Worm (Caenorhabditis elegans) whole organism, late embryonic: ENCODE measurements around the gene nlp-59.

Source experiments
- C08G9.2 ChIP-seq: sonication (generic microtip); optimal IDR thresholded peaks from 2 replicates; lab custom pipeline; 2016; ENCODE audit warnings: mild to moderate bottlenecking, missing genetic modification characterization, moderate library complexity, missing compliant biosample characterization
- C38D4.7 ChIP-seq: fragments of 200-800 bp; sonication (Bioruptor generic); optimal IDR thresholded peaks from 2 replicates; lab custom pipeline; 2018; ENCODE audit warnings: mild to moderate bottlenecking, missing genetic modification characterization, moderate library complexity, missing compliant biosample characterization
- F13H6.1 ChIP-seq: sonication (generic microtip); optimal IDR thresholded peaks from 2 replicates; lab custom pipeline; 2016; ENCODE audit warnings: missing genetic modification characterization, missing compliant biosample characterization
- K09A11.1 ChIP-seq: sonication (generic microtip); optimal IDR thresholded peaks from 2 replicates; lab custom pipeline; 2017; ENCODE audit warnings: antibody characterized with exemption, mild to moderate bottlenecking, missing genetic modification characterization, missing compliant biosample characterization; ENCODE audit not compliant: insufficient read depth
- T23F11.4 ChIP-seq: fragments of 200-800 bp; sonication (Bioruptor generic); optimal IDR thresholded peaks from 2 replicates; lab custom pipeline; 2018; ENCODE audit warnings: mild to moderate bottlenecking, missing genetic modification characterization, missing compliant biosample characterization
- ama-1 ChIP-seq: fragments of 150-350 bp; optimal IDR thresholded peaks from 2 replicates; lab custom pipeline; 2014
- ceh-14 ChIP-seq: sonication (generic microtip); optimal IDR thresholded peaks from 2 replicates; lab custom pipeline; 2016; ENCODE audit warnings: missing genotype, missing genetic modification characterization, missing compliant biosample characterization
- ceh-18 ChIP-seq: sonication (generic microtip); optimal IDR thresholded peaks from 2 replicates; lab custom pipeline; 2016; ENCODE audit warnings: missing genetic modification characterization, missing compliant biosample characterization
- ceh-2 ChIP-seq: sonication (generic microtip); optimal IDR thresholded peaks from 2 replicates; lab custom pipeline; 2016; ENCODE audit warnings: missing genotype, missing genetic modification characterization, missing compliant biosample characterization
- ceh-22 ChIP-seq: sonication (generic microtip); optimal IDR thresholded peaks from 2 replicates; lab custom pipeline; 2017; ENCODE audit warnings: missing biosample characterization, missing genetic modification characterization
- ceh-24 ChIP-seq: sonication (generic microtip); optimal IDR thresholded peaks from 2 replicates; lab custom pipeline; 2016; ENCODE audit warnings: mild to moderate bottlenecking, missing genetic modification characterization, missing compliant biosample characterization
- ceh-31 ChIP-seq: sonication (generic microtip); optimal IDR thresholded peaks from 2 replicates; lab custom pipeline; 2016; ENCODE audit warnings: missing genetic modification characterization, missing compliant biosample characterization
- ceh-6 ChIP-seq: fragments of 200-800 bp; sonication (Bioruptor generic); optimal IDR thresholded peaks from 2 replicates; lab custom pipeline; 2018; ENCODE audit warnings: mild to moderate bottlenecking, missing genetic modification characterization, missing compliant biosample characterization
- che-1 ChIP-seq: sonication (generic microtip); optimal IDR thresholded peaks from 2 replicates; lab custom pipeline; 2016; ENCODE audit warnings: mild to moderate bottlenecking, missing genetic modification characterization, missing compliant biosample characterization
- elt-2 ChIP-seq: sonication (generic microtip); optimal IDR thresholded peaks from 2 replicates; lab custom pipeline; 2016; ENCODE audit warnings: missing genetic modification reagents, missing genetic modification characterization, missing compliant biosample characterization
- elt-4 ChIP-seq: sonication (generic microtip); optimal IDR thresholded peaks from 2 replicates; lab custom pipeline; 2016; ENCODE audit warnings: missing genetic modification characterization, missing compliant biosample characterization
- ets-4 ChIP-seq: sonication (generic microtip); optimal IDR thresholded peaks from 2 replicates; lab custom pipeline; 2016; ENCODE audit warnings: missing genetic modification characterization, missing compliant biosample characterization
- eyg-1 ChIP-seq: sonication (generic microtip); optimal IDR thresholded peaks from 2 replicates; lab custom pipeline; 2016; ENCODE audit warnings: missing genotype, missing genetic modification characterization, missing compliant biosample characterization
- fax-1 ChIP-seq: sonication (generic microtip); optimal IDR thresholded peaks from 2 replicates; lab custom pipeline; 2016; ENCODE audit warnings: missing genotype, missing genetic modification characterization, missing compliant biosample characterization
- fkh-10 ChIP-seq: fragments of 150-350 bp; optimal IDR thresholded peaks from 2 replicates; lab custom pipeline; 2014; ENCODE audit warnings: missing biosample characterization, missing genetic modification reagents, missing genetic modification characterization
- gmeb-2 ChIP-seq: sonication (generic microtip); optimal IDR thresholded peaks from 2 replicates; lab custom pipeline; 2016; ENCODE audit warnings: missing genetic modification characterization, inconsistent platforms, missing compliant biosample characterization
- hlh-6 ChIP-seq: sonication (generic microtip); optimal IDR thresholded peaks from 2 replicates; lab custom pipeline; 2016; ENCODE audit warnings: missing genotype, missing genetic modification characterization, missing compliant biosample characterization
- lim-6 ChIP-seq: sonication (generic microtip); optimal IDR thresholded peaks from 2 replicates; lab custom pipeline; 2016; ENCODE audit warnings: missing genetic modification characterization, missing compliant biosample characterization
- mec-3 ChIP-seq: sonication (generic microtip); optimal IDR thresholded peaks from 2 replicates; lab custom pipeline; 2016; ENCODE audit warnings: borderline replicate concordance, missing genetic modification characterization, missing compliant biosample characterization
- nhr-11 ChIP-seq: fragments of 150-350 bp; optimal IDR thresholded peaks from 2 replicates; lab custom pipeline; 2014; ENCODE audit warnings: missing biosample characterization, missing genetic modification characterization
- nhr-232 ChIP-seq: sonication (generic microtip); optimal IDR thresholded peaks from 2 replicates; lab custom pipeline; 2016; ENCODE audit warnings: missing genetic modification characterization, missing compliant biosample characterization
- odd-2 ChIP-seq: sonication (generic microtip); optimal IDR thresholded peaks from 2 replicates; lab custom pipeline; 2017; ENCODE audit warnings: antibody characterized with exemption, mild to moderate bottlenecking, missing genetic modification characterization, missing compliant biosample characterization
- pag-3 ChIP-seq: sonication (generic microtip); optimal IDR thresholded peaks from 2 replicates; lab custom pipeline; 2016; ENCODE audit warnings: missing compliant biosample characterization, missing genetic modification characterization, borderline replicate concordance
- pax-1 ChIP-seq: fragments of 150-350 bp; optimal IDR thresholded peaks from 2 replicates; lab custom pipeline; 2014; ENCODE audit warnings: missing biosample characterization, missing genetic modification characterization
- pha-2 ChIP-seq: sonication (generic microtip); optimal IDR thresholded peaks from 2 replicates; lab custom pipeline; 2017; ENCODE audit warnings: mild to moderate bottlenecking, missing genetic modification characterization, missing compliant biosample characterization
- pha-4 ChIP-seq: fragments of 150-350 bp; optimal IDR thresholded peaks from 2 replicates; lab custom pipeline; 2018; ENCODE audit warnings: missing biosample characterization, missing genetic modification reagents, missing genetic modification characterization
- ref-2 ChIP-seq: sonication (generic microtip); optimal IDR thresholded peaks from 2 replicates; lab custom pipeline; 2016; ENCODE audit warnings: missing genetic modification characterization, missing compliant biosample characterization
- sox-2 ChIP-seq: fragments of 200-800 bp; sonication (Bioruptor generic); IDR thresholded peaks from 2 replicates; pipeline ENCODE4 v1.3.6; 2022; ENCODE audit warnings: missing genetic modification reagents, missing genetic modification characterization, missing compliant biosample characterization
- tbx-2 ChIP-seq: sonication (generic microtip); optimal IDR thresholded peaks from 2 replicates; lab custom pipeline; 2016; ENCODE audit warnings: missing genetic modification characterization, missing compliant biosample characterization
- tbx-7 ChIP-seq: sonication (generic microtip); optimal IDR thresholded peaks from 2 replicates; lab custom pipeline; 2016; ENCODE audit warnings: missing genotype, missing genetic modification characterization, missing compliant biosample characterization
- unc-3 ChIP-seq, 2 experiments: fragments of 200-800 bp in 1 of 2; sonication (Bioruptor generic) in 1 of 2; sonication (generic microtip) in 1 of 2; conservative IDR thresholded peaks in 1 of 2; optimal IDR thresholded peaks in 1 of 2; 2 replicates each; pipeline versions ENCODE4 v1.3.6 to Lab custom; 2016 to 2022; ENCODE audit warnings: missing compliant biosample characterization in 2 of 2, missing genetic modification characterization in 2 of 2, missing genetic modification reagents in 1 of 2
- unc-55 ChIP-seq: sonication (generic microtip); optimal IDR thresholded peaks from 2 replicates; lab custom pipeline; 2017; ENCODE audit warnings: missing biosample characterization, missing genetic modification reagents, missing genetic modification characterization

Gene nlp-59

DNA sequence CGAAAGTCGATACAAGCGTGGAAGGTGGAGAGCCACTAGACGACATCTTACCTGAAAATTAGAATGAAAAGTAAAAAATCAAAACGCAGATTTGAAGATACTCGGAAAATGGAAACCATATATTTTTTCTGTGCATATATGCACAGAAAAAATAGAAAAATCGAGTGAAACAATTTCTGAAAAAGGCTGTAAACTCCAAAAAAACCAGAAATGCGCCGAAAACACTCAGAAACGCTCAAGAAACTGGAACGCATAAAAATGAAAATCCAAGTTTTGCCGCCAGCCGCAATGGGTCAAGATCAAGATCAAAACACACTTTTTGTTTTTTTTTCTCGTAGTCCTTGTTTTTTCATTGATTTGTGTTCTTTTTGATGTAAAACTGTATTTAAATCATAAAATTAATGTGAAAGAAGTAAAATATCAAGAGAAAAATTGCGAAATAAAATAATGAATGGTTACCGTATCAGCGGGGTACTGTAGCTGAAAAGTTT is 21.4 kb downstream of the nlp-59 start, which contains the start of gene T01C3.3:
TSS of gene T01C3.3 (minus strand) at position 51 of the 491 bp plus-strand sequence.
- no peak for TF ChIP-seq elt-2 (tag; lab: Kevin White, UChicago)
- TF ChIP-seq ets-4 (tag; lab: Kevin White, UChicago), result no peak
- TF ChIP-seq ceh-31 (tag; lab: Kevin White, UChicago), result no peak
- no peak for TF ChIP-seq ceh-24
- TF ChIP-seq fkh-10 (GFP tag; lab: Kevin White, UChicago), result no peak
- TF ChIP-seq ceh-6, result no peak
- no peak for TF ChIP-seq ceh-14
- TF ChIP-seq tbx-7 (tag; lab: Kevin White, UChicago), result no peak
- no peak for TF ChIP-seq elt-4 (tag; lab: Kevin White, UChicago)
- TF ChIP-seq ama-1 (lab: Kevin White, UChicago), result no peak
- no peak for TF ChIP-seq pha-4 (tag; lab: Kevin White, UChicago)
- no peak for TF ChIP-seq hlh-6 (tag; lab: Kevin White, UChicago)
- TF ChIP-seq, all 69 proteins: peak for 0

DNA sequence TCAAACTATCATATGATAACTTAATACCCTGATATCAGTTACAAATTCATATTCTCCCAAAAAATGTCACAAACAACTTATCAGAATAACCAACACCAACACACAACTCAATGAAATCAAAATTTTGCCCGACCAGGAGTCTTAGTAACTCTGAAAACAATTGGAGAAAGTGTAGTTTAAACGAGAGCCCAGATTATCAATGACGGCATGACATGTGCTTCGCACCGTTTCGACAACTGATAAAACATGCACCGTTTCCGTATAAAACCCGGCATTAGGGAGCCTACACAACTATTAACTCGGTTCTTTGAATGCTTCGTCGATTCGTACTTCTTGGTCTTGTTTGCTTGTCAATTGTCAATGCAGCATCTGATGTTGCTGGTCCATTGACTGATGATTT is 22.4 kb downstream of the nlp-59 start, which contains the start of gene fil-1:
TSS of gene fil-1 (plus strand) at position 219 of the 400 bp plus-strand sequence.
- TF ChIP-seq gmeb-2 (tag; lab: Kevin White, UChicago), result no peak
- TF ChIP-seq tbx-2 (tag; lab: Kevin White, UChicago), result no peak
- TF ChIP-seq elt-4 (tag; lab: Kevin White, UChicago), result no peak
- TF ChIP-seq hlh-6 (tag; lab: Kevin White, UChicago), result no peak
- TF ChIP-seq F13H6.1 (tag; lab: Kevin White, UChicago), result no peak
- TF ChIP-seq ceh-24, result no peak
- no peak for TF ChIP-seq eyg-1
- TF ChIP-seq fax-1 (tag; lab: Kevin White, UChicago), result no peak
- no peak for TF ChIP-seq odd-2 (tag; lab: Kevin White, UChicago)
- no peak for TF ChIP-seq nhr-11 (tag; lab: Kevin White, UChicago)
- TF ChIP-seq ceh-2 (tag; lab: Kevin White, UChicago), result no peak
- no peak for TF ChIP-seq C08G9.2
- no peak for TF ChIP-seq pax-1 (tag; lab: Kevin White, UChicago)
- no peak for TF ChIP-seq ceh-18 (tag; lab: Kevin White, UChicago)
- TF ChIP-seq C38D4.7, result no peak
- no peak for TF ChIP-seq K09A11.1 (tag; lab: Kevin White, UChicago)
- no peak for TF ChIP-seq lim-6 (tag; lab: Kevin White, UChicago)
- TF ChIP-seq elt-2 (tag; lab: Kevin White, UChicago), result no peak
- TF ChIP-seq, all 69 proteins: peak for 0

DNA sequence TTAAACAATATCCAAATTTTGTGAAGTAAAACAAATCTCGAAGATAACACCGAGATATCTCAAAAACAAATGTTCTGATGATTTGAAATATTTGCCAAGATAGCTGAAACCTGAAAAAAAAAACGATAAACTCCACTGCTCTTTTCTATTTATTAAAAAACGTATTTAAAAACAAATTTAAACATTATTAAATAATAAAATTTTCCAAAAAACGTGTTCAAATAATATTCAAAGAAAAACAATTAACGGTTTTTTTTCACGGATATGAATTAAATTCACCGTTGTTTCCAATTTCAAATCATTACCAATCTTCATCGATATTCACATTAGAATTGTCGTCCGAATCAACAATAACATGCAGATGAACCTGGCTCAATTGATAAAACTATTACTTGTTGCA is 25.0 kb downstream of the nlp-59 start, which contains the start of gene irld-14:
TSS of gene irld-14 (plus strand) at position 301 of the 400 bp plus-strand sequence.
- TF ChIP-seq T23F11.4 (GFP tag; lab: Kevin White, UChicago) (no peak), ceh-24 (no peak), unc-3 (GFP tag; conservative IDR thresholded peaks at IDR 0.05; lab: Robert Waterston, UW) (no peak), unc-3 (tag; optimal IDR thresholded peaks at IDR 0.05; lab: Kevin White, UChicago) (no peak), tbx-2 (tag; lab: Kevin White, UChicago) (no peak), K09A11.1 (tag; lab: Kevin White, UChicago) (no peak), sox-2 (no peak), ceh-6 (no peak)

DNA sequence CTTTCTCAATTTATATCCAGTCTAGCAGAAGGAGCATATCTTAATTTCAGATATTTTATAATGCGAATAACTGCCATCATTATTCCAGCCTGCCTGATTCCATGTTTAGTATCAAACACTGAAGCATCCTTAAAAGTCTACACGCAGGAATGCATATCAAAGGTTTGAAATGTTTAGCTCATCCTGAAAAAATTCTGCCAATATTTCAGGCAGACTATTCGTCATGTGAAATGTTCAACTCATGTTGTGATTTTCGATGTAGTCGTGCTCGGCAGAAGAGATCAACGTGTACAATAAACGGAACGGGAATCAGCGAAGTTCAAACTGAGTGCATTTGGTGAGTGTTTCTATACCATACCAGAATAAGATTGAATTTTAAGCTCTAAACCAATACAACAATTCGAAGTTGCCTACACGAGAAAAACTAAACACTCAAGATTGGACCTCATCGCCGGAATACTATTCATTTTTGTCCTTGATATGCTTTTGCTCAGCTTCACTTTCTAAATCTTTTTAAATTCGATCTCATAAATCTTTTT is 28.3 kb downstream of the nlp-59 start, which contains the start of gene T01C3.11:
TSS of gene T01C3.11 (plus strand) at position 51 of the 539 bp plus-strand sequence.
- TF ChIP-seq lim-6 (tag; lab: Kevin White, UChicago) (no peak), che-1 (tag; lab: Kevin White, UChicago) (no peak), elt-2 (tag; lab: Kevin White, UChicago) (no peak), pha-2 (no peak), unc-55 (no peak), pax-1 (tag; lab: Kevin White, UChicago) (no peak), tbx-2 (tag; lab: Kevin White, UChicago) (no peak), ceh-14 (no peak), nhr-11 (tag; lab: Kevin White, UChicago) (no peak), mec-3 (tag; lab: Kevin White, UChicago) (no peak), pag-3 (no peak), tbx-7 (tag; lab: Kevin White, UChicago) (no peak), nhr-232 (no peak), ref-2 (no peak), ceh-22 (tag; lab: Kevin White, UChicago) (no peak)
